Worm (Caenorhabditis elegans): ENCODE results near the gene apc-11.
A peak's percentile ranks its signal among the peaks of the same experiment; 100 is the strongest.

apc-11 gene

ce11 chrIII:4595771-4596227 is 1.6 kb upstream of the apc-11 start, which contains the start of gene asb-1 (continued):
- TF ChIP-seq efl-1 (GFP tag; optimal IDR thresholded peaks at IDR 0.05) (peak; percentile 22), hmg-1.2 (GFP tag; IDR thresholded peaks at IDR 0.05) (0 out of 2 replicates have a peak, but pooled peaks have one; percentile 13), Y53G8AR.9 (GFP tag; conservative IDR thresholded peaks at IDR 0.05) (no peak), mxl-1 (tag; optimal IDR thresholded peaks at IDR 0.05) (no peak), F57A8.1 (GFP tag; optimal IDR thresholded peaks at IDR 0.05) (no peak), bed-2 (GFP tag; IDR thresholded peaks at IDR 0.05) (no peak), let-526 (GFP tag; IDR thresholded peaks at IDR 0.05) (no peak), ceh-27 (GFP tag; optimal IDR thresholded peaks at IDR 0.05) (no peak), him-1 (tag; optimal IDR thresholded peaks at IDR 0.05) (peak; percentile 41), F23B12.7 (tag; optimal IDR thresholded peaks at IDR 0.05; ENCODE audit: insufficient read depth) (peak; percentile 45), ceh-100 (GFP tag; IDR thresholded peaks at IDR 0.05) (no peak), nfyb-1 (GFP tag; IDR thresholded peaks at IDR 0.05) (0 out of 2 replicates have a peak, but pooled peaks have one; percentile 13)

DNA sequence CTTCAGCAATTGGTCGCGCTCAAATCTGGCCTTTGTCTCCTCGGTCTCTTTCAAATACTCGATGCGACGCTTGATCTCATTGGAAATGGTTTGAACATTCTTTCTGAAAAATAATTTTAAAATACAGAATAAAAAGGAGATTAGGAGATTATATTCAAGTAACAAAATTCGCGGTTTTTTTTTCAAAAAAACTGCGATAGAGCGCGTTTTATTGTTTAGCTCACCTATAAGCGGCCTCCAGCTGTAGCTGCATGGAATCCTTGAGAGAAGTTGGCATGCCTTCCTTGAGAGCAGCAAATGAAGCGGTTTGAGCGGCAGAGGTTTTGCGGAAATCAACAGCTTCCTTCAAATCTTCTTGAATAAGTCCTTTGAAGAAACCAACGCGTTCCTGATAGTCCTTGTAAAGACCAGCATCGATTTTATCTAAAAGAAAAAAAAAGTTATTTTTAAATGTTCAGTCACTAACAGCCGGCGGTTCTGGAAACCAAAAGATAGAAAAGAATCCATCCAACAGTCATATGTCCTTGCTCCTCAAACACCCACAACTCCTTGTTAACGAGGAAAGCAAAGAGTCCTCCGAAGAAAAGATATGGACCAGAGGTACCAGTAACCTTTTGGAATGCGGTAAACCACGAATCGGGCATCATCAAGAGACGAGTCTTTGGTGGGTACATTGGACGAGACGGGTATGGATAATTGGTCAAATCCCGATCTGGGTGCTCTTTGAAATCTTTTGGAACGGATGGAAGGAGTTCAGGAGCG is 719 bp upstream of the apc-11 start:
- TF ChIP-seq lin-26 (GFP tag; IDR thresholded peaks at IDR 0.05) (0 out of 2 replicates have a peak, but pooled peaks have one; percentile 43), egrh-3 (GFP tag; IDR thresholded peaks at IDR 0.05) (no peak), mxl-1 (tag; optimal IDR thresholded peaks at IDR 0.05) (no peak), nfya-1 (tag; optimal IDR thresholded peaks at IDR 0.05; ENCODE audit: borderline replicate concordance, insufficient read depth) (no peak)

DNA sequence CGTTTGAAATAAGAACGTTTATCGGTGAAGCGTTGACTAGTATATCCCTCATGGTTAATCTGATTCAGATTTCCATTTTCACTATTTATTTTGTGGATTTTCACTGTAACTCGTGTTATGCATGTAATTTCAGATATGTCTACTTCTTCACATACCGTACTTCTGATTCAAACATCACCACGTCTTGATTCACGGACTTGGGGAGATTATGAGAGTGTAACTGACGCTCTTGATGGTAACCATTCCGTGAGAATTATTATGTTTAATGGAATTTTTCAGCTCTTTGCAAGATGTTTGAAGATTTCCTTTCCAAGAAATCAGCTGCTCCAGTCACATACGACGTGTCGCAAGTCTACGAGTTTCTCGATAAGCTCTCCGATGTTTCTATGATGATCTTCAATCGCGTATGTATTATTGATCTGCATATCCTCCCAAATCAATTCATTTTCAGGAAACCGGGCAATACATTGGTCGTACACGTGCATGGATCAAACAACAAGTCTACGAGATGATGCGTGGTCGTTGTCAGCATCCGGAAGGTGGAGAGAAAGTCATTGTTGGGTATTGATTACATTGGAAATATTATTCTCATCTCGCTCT is 1.0 kb downstream of the apc-11 start, which contains the start of gene erh-2:
erh-2 (plus strand) TSS at position 134 of the 600 bp plus-strand sequence.
- TF ChIP-seq lin-35 (GFP tag; optimal IDR thresholded peaks at IDR 0.05) (peak in 1 of 3 experiments; percentile 21), B0336.3 (GFP tag; IDR thresholded peaks at IDR 0.05) (no peak), dpff-1 (tag; optimal IDR thresholded peaks at IDR 0.05) (no peak), tbx-9 (tag; optimal IDR thresholded peaks at IDR 0.05; ENCODE audit: borderline replicate concordance) (no peak), madf-3 (GFP tag; IDR thresholded peaks at IDR 0.05) (0 out of 2 replicates have a peak, but pooled peaks have one; percentile 59), rcor-1 (GFP tag; IDR thresholded peaks at IDR 0.05) (0 out of 2 replicates have a peak, but pooled peaks have one; percentile 6), madf-6 (GFP tag; IDR thresholded peaks at IDR 0.05) (peak; percentile 35; the same call in 1 of the 2 replicates), dox-1 (GFP tag; IDR thresholded peaks at IDR 0.05) (no peak), snpc-1.3 (tag; optimal IDR thresholded peaks at IDR 0.05; ENCODE audit: insufficient read depth) (no peak), hmg-20 (GFP tag; IDR thresholded peaks at IDR 0.05) (no peak), ztf-25 (GFP tag; IDR thresholded peaks at IDR 0.05) (no peak), aptf-3 (GFP tag; IDR thresholded peaks at IDR 0.05) (no peak), F49E8.2 (tag; optimal IDR thresholded peaks at IDR 0.05; ENCODE audit: insufficient read depth) (peak; percentile 61), attf-6 (GFP tag; IDR thresholded peaks at IDR 0.05) (0 out of 2 replicates have a peak, but pooled peaks have one; percentile 30)

- TF ChIP-seq snpc-1.3 (tag; optimal IDR thresholded peaks at IDR 0.05; ENCODE audit: insufficient read depth): peak; percentile 24
- TF ChIP-seq ztf-18 (tag; optimal IDR thresholded peaks at IDR 0.05): peak; percentile 19
- TF ChIP-seq lin-54 (GFP tag; optimal IDR thresholded peaks at IDR 0.05): peak; percentile 81
- peak; percentile 58; the same call in 1 of the 2 replicates for TF ChIP-seq hsf-1 (GFP tag; IDR thresholded peaks at IDR 0.05)
- TF ChIP-seq ztf-3 (GFP tag; optimal IDR thresholded peaks at IDR 0.05): no peak
- TF ChIP-seq F37B4.10 (GFP tag; IDR thresholded peaks at IDR 0.05): 0 out of 2 replicates have a peak, but pooled peaks have one; percentile 15
- no peak for TF ChIP-seq cebp-1 (GFP tag; IDR thresholded peaks at IDR 0.05)
- peak; percentile 26 for TF ChIP-seq cebp-1 (tag; optimal IDR thresholded peaks at IDR 0.05)
- no peak for TF ChIP-seq snpc-4 (GFP tag; optimal IDR thresholded peaks at IDR 0.05)
- TF ChIP-seq snpc-4 (tag; optimal IDR thresholded peaks at IDR 0.05): peak in 2 of 4 experiments; percentile 7 to 23
- TF ChIP-seq B0019.2 (GFP tag; conservative IDR thresholded peaks at IDR 0.05): no peak
- TF ChIP-seq D2030.7 (GFP tag; IDR thresholded peaks at IDR 0.05): peak; percentile 76
- TF ChIP-seq tbp1 (GFP tag; optimal IDR thresholded peaks at IDR 0.05): peak; percentile 30
- peak; percentile 66 for TF ChIP-seq ekl-4 (GFP tag; IDR thresholded peaks at IDR 0.05)
- TF ChIP-seq efl-1 (GFP tag; optimal IDR thresholded peaks at IDR 0.05): peak; percentile 94
Observed at ce11 chrIII:4587177-4587576, 7.0 kb downstream of the apc-11 start, which contains the start of the genes F35G12.7 and smc-4. Gene F35G12.7, minus strand, starts transcription at chrIII:4587330. Gene smc-4, plus strand, starts transcription at chrIII:4587501.
